Fruit fly (Drosophila melanogaster): ENCODE data around the gene Hakai.

The Hakai gene

dm6 chr2L:19546869-19547710 is 35.2 kb downstream of the Hakai start, which contains the start of gene CG10337 (continued):
- TF ChIP-seq Deaf1 (tag; optimal IDR thresholded peaks at IDR 0.05) (peak; percentile 68), vfl (GFP tag; optimal IDR thresholded peaks at IDR 0.05) (no peak), org-1 (GFP tag; optimal IDR thresholded peaks at IDR 0.05) (peak; percentile 72), Hmr (GFP tag; optimal IDR thresholded peaks at IDR 0.05) (peak; percentile 70), CG14710 (tag; optimal IDR thresholded peaks at IDR 0.05) (peak; percentile 25), CoRest (tag; optimal IDR thresholded peaks at IDR 0.05) (peak; percentile 47), bsh (GFP tag; optimal IDR thresholded peaks at IDR 0.05) (peak in 1 of 2 experiments; percentile 33), ac (GFP tag; optimal IDR thresholded peaks at IDR 0.05) (no peak), CG6765 (GFP tag; optimal IDR thresholded peaks at IDR 0.05) (peak; percentile 65), CG9876 (GFP tag; optimal IDR thresholded peaks at IDR 0.05) (no peak), gcm (GFP tag; optimal IDR thresholded peaks at IDR 0.05) (peak; percentile 5), MTF-1 (GFP tag; optimal IDR thresholded peaks at IDR 0.05; ENCODE audit: borderline replicate concordance) (no peak), btn (GFP tag; optimal IDR thresholded peaks at IDR 0.05) (peak; percentile 2), CG8944 (GFP tag; optimal IDR thresholded peaks at IDR 0.05) (no peak), sd (tag; optimal IDR thresholded peaks at IDR 0.05) (peak; percentile 85), Blimp-1 (GFP tag; optimal IDR thresholded peaks at IDR 0.05) (no peak), zf30C (GFP tag; optimal IDR thresholded peaks at IDR 0.05) (no peak), Drgx (GFP tag; IDR thresholded peaks at IDR 0.05) (no peak), lbe (GFP tag; optimal IDR thresholded peaks at IDR 0.05) (no peak), Vsx1 (GFP tag; optimal IDR thresholded peaks at IDR 0.05) (peak; percentile 22), repo (GFP tag; optimal IDR thresholded peaks at IDR 0.05) (no peak), CG1529 (GFP tag; optimal IDR thresholded peaks at IDR 0.05) (no peak), NfI (GFP tag; optimal IDR thresholded peaks at IDR 0.05) (peak; percentile 22), B-H1 (GFP tag; IDR thresholded peaks at IDR 0.05) (no peak), CG8089 (GFP tag; optimal IDR thresholded peaks at IDR 0.05) (no peak), Hmx (GFP tag; optimal IDR thresholded peaks at IDR 0.05) (no peak), chif (GFP tag; optimal IDR thresholded peaks at IDR 0.05) (no peak), CG7271 (tag; optimal IDR thresholded peaks at IDR 0.05) (no peak), CG8290 (GFP tag; optimal IDR thresholded peaks at IDR 0.05) (no peak), CG8290 (tag; optimal IDR thresholded peaks at IDR 0.05) (peak in 1 of 2 experiments; percentile 77), ind (GFP tag; optimal IDR thresholded peaks at IDR 0.05) (no peak), Dip2 (GFP tag; IDR thresholded peaks at IDR 0.05) (no peak), nom (GFP tag; optimal IDR thresholded peaks at IDR 0.05) (peak; percentile 79), ase (GFP tag; IDR thresholded peaks at IDR 0.05) (no peak), kah (GFP tag; optimal IDR thresholded peaks at IDR 0.05) (peak; percentile 34), CG9817 (tag; optimal IDR thresholded peaks at IDR 0.05) (no peak), Opbp (GFP tag; IDR thresholded peaks at IDR 0.05; ENCODE audit: partially characterized antibody) (no peak), CG15696 (tag; optimal IDR thresholded peaks at IDR 0.05) (peak; percentile 19), Kr (GFP tag; optimal IDR thresholded peaks at IDR 0.05) (no peak), CHES-1-like (GFP tag; optimal IDR thresholded peaks at IDR 0.05) (peak; percentile 21), CG17328 (GFP tag; IDR thresholded peaks at IDR 0.05) (peak; percentile 50), Xrp1 (GFP tag; IDR thresholded peaks at IDR 0.05) (peak; percentile 38), CG3726 (GFP tag; IDR thresholded peaks at IDR 0.05) (no peak), trem (tag; optimal IDR thresholded peaks at IDR 0.05) (no peak), CG6654 (GFP tag; optimal IDR thresholded peaks at IDR 0.05) (no peak), slou (GFP tag; optimal IDR thresholded peaks at IDR 0.05) (no peak), CG32767 (GFP tag; IDR thresholded peaks at IDR 0.05) (no peak), D19B (GFP tag; optimal IDR thresholded peaks at IDR 0.05) (peak; percentile 36), CG10979 (tag; optimal IDR thresholded peaks at IDR 0.05) (peak; percentile 29)

Measured in whole organism, embryonic.